Worm (Caenorhabditis elegans) whole organism, L4/young adult: ENCODE data around the gene mrps-18.C.

Experiments used
- W03F9.2 ChIP-seq: fragments of 150-350 bp; optimal IDR thresholded peaks from 2 replicates; lab custom pipeline; 2014; ENCODE audit warnings: missing biosample characterization, missing genetic modification characterization
- dao-5 ChIP-seq: sonication (generic microtip); optimal IDR thresholded peaks from 2 replicates; lab custom pipeline; 2016; ENCODE audit warnings: missing genotype, missing genetic modification characterization, moderate library complexity, missing compliant biosample characterization
- him-1 ChIP-seq: sonication (generic microtip); optimal IDR thresholded peaks from 2 replicates; lab custom pipeline; 2016; ENCODE audit warnings: missing genotype, missing genetic modification reagents, missing genetic modification characterization, missing compliant biosample characterization

- TF ChIP-seq W03F9.2 (tag; lab: Kevin White, UChicago), result no peak
- TF ChIP-seq him-1 (tag; lab: Kevin White, UChicago), result no peak
- no peak for TF ChIP-seq dao-5 (tag; lab: Kevin White, UChicago)
Observed at ce11 chrII:6781983-6782382, 46.0 kb downstream of the mrps-18.C start.
